Fruit fly (Drosophila melanogaster) whole organism, embryonic: ENCODE measurements around the gene Appl.

Experiments
- Atf3 ChIP-seq: fragments of 200-800 bp; sonication (Bioruptor generic); optimal IDR thresholded peaks from 3 replicates; lab custom pipeline; 2016; ENCODE audit warnings: missing biosample characterization, missing genetic modification characterization
- B-H2 ChIP-seq: fragments of 200-800 bp; sonication (Bioruptor generic); optimal IDR thresholded peaks from 2 replicates; lab custom pipeline; 2018; ENCODE audit warnings: missing biosample characterization, mild to moderate bottlenecking, missing genetic modification characterization
- CG10209 ChIP-seq: fragments of 200-800 bp; sonication (Bioruptor generic); optimal IDR thresholded peaks from 3 replicates; lab custom pipeline; 2017; ENCODE audit warnings: missing biosample characterization, mild to moderate bottlenecking, missing genetic modification characterization, missing genetic modification reagents
- CG10462 ChIP-seq: fragments of 200-800 bp; sonication (Bioruptor generic); optimal IDR thresholded peaks from 2 replicates; lab custom pipeline; 2016; ENCODE audit warnings: missing biosample characterization, missing genetic modification characterization
- CG10959 ChIP-seq: fragments of 200-800 bp; sonication (Bioruptor generic); IDR thresholded peaks from 2 replicates; pipeline ENCODE4 v1.3.6; 2022; ENCODE audit warnings: missing biosample characterization, missing genetic modification characterization
- CG12104 ChIP-seq: fragments of 200-800 bp; sonication (Bioruptor generic); optimal IDR thresholded peaks from 3 replicates; lab custom pipeline; 2016; ENCODE audit warnings: missing biosample characterization, missing genetic modification characterization
- CG12219 ChIP-seq: fragments of 200-800 bp; sonication (Bioruptor generic); optimal IDR thresholded peaks from 3 replicates; lab custom pipeline; 2018; ENCODE audit warnings: missing biosample characterization, mild to moderate bottlenecking, missing genetic modification characterization
- CG13624 ChIP-seq: fragments of 200-800 bp; sonication (Bioruptor generic); optimal IDR thresholded peaks from 2 replicates; lab custom pipeline; 2016; ENCODE audit warnings: missing biosample characterization, missing genetic modification characterization
- CG1603 ChIP-seq: fragments of 200-800 bp; sonication (Bioruptor generic); optimal IDR thresholded peaks from 2 replicates; lab custom pipeline; 2019; ENCODE audit warnings: missing biosample characterization, mild to moderate bottlenecking, missing genetic modification characterization, moderate library complexity
- CG16779 ChIP-seq: fragments of 200-800 bp; sonication (Bioruptor generic); IDR thresholded peaks from 2 replicates; pipeline ENCODE4 v1.3.6; 2022; ENCODE audit warnings: missing biosample characterization, missing genetic modification characterization
- CG17385 ChIP-seq: fragments of 200-800 bp; sonication (Bioruptor generic); optimal IDR thresholded peaks from 3 replicates; lab custom pipeline; 2018; ENCODE audit warnings: missing biosample characterization, mild to moderate bottlenecking, missing genetic modification characterization
- CG18011 ChIP-seq: fragments of 200-800 bp; sonication (Bioruptor generic); optimal IDR thresholded peaks from 2 replicates; lab custom pipeline; 2017; ENCODE audit warnings: missing biosample characterization, missing genetic modification characterization, mild to moderate bottlenecking, moderate library complexity, missing genotype
- CG18764 ChIP-seq: fragments of 200-800 bp; sonication (Bioruptor generic); optimal IDR thresholded peaks from 3 replicates; lab custom pipeline; 2016; ENCODE audit warnings: missing biosample characterization, missing genetic modification characterization
- CG2120 ChIP-seq: fragments of 200-800 bp; sonication (Bioruptor generic); optimal IDR thresholded peaks from 3 replicates; lab custom pipeline; 2016; ENCODE audit warnings: missing biosample characterization, missing genetic modification characterization
- CG2199 ChIP-seq: fragments of 200-800 bp; sonication (Bioruptor generic); IDR thresholded peaks from 3 replicates; pipeline ENCODE4 v1.3.6; 2022; ENCODE audit warnings: missing biosample characterization, missing genetic modification characterization
- CG3995 ChIP-seq: fragments of 200-800 bp; sonication (Bioruptor generic); optimal IDR thresholded peaks from 3 replicates; lab custom pipeline; 2016; ENCODE audit warnings: missing biosample characterization, missing genetic modification characterization
- CG4360 ChIP-seq: fragments of 200-800 bp; sonication (Bioruptor generic); IDR thresholded peaks from 2 replicates; pipeline ENCODE4 v1.3.6; 2022; ENCODE audit warnings: missing biosample characterization, missing genetic modification characterization
- CG4820 ChIP-seq: fragments of 200-800 bp; sonication (Bioruptor generic); optimal IDR thresholded peaks from 3 replicates; lab custom pipeline; 2016; ENCODE audit warnings: missing biosample characterization, missing genetic modification characterization
- CG5245 ChIP-seq: fragments of 200-800 bp; sonication (Bioruptor generic); optimal IDR thresholded peaks from 3 replicates; lab custom pipeline; 2016; ENCODE audit warnings: missing biosample characterization, missing genetic modification characterization
- CG6254 ChIP-seq: fragments of 200-800 bp; sonication (Bioruptor generic); optimal IDR thresholded peaks from 3 replicates; lab custom pipeline; 2017; ENCODE audit warnings: mild to moderate bottlenecking, missing biosample characterization, missing genetic modification reagents, missing genetic modification characterization
- CG6654 ChIP-seq: fragments of 200-800 bp; sonication (Bioruptor generic); optimal IDR thresholded peaks from 2 replicates; lab custom pipeline; 2017; ENCODE audit warnings: missing biosample characterization, mild to moderate bottlenecking, missing genetic modification characterization
- CG8359 ChIP-seq: fragments of 200-800 bp; sonication (Bioruptor generic); optimal IDR thresholded peaks from 2 replicates; lab custom pipeline; 2017; ENCODE audit warnings: missing biosample characterization, mild to moderate bottlenecking, missing genetic modification characterization, borderline replicate concordance
- CG9817 ChIP-seq: fragments of 200-800 bp; sonication (Bioruptor generic); optimal IDR thresholded peaks from 2 replicates; lab custom pipeline; 2018; ENCODE audit warnings: missing biosample characterization, mild to moderate bottlenecking, missing genetic modification characterization, moderate library complexity
- Camta ChIP-seq: fragments of 200-800 bp; sonication (Bioruptor generic); optimal IDR thresholded peaks from 2 replicates; lab custom pipeline; 2016; ENCODE audit warnings: missing biosample characterization, missing genetic modification characterization
- Dip2 ChIP-seq: fragments of 200-800 bp; sonication (Bioruptor generic); IDR thresholded peaks from 2 replicates; pipeline ENCODE4 v1.3.6; 2022; ENCODE audit warnings: missing biosample characterization, missing genetic modification characterization
- Doc2 ChIP-seq: fragments of 200-800 bp; sonication (Bioruptor generic); IDR thresholded peaks from 2 replicates; pipeline ENCODE4 v1.3.6; 2022; ENCODE audit warnings: missing biosample characterization, missing genetic modification characterization
- Hmx ChIP-seq: fragments of 200-800 bp; sonication (Bioruptor generic); optimal IDR thresholded peaks from 2 replicates; lab custom pipeline; 2016; ENCODE audit warnings: missing biosample characterization, missing genetic modification characterization
- Hr78 ChIP-seq, 2 experiments: fragments of 200-800 bp in 1 of 2; fragments of >200 bp in 1 of 2; sonication (Bioruptor generic) in 1 of 2; optimal IDR thresholded peaks; 2 replicates each; lab custom pipeline; 2017 to 2019; ENCODE audit warnings: missing biosample characterization in 2 of 2, missing genetic modification characterization in 2 of 2, mild to moderate bottlenecking in 1 of 2, moderate library complexity in 1 of 2
- Myb ChIP-seq: fragments of 200-800 bp; sonication (Bioruptor generic); optimal IDR thresholded peaks from 2 replicates; lab custom pipeline; 2016; ENCODE audit warnings: missing biosample characterization, missing genetic modification characterization
- Opbp ChIP-seq: fragments of 200-800 bp; sonication (Bioruptor generic); IDR thresholded peaks from 3 replicates; pipeline ENCODE4 v1.3.6; 2022; ENCODE audit warnings: missing biosample characterization, missing genetic modification characterization; ENCODE audit not compliant: partially characterized antibody
- Sry-β ChIP-seq: fragments of 200-800 bp; sonication (Bioruptor generic); optimal IDR thresholded peaks from 2 replicates; lab custom pipeline; 2018; ENCODE audit warnings: missing biosample characterization, mild to moderate bottlenecking, missing genetic modification characterization, moderate library complexity
- TFAM ChIP-seq: fragments of 200-800 bp; sonication (Bioruptor generic); optimal IDR thresholded peaks from 2 replicates; lab custom pipeline; 2017; ENCODE audit warnings: missing biosample characterization, missing genetic modification characterization, inconsistent platforms
- Usf ChIP-seq: fragments of 200-800 bp; sonication (Bioruptor generic); optimal IDR thresholded peaks from 2 replicates; lab custom pipeline; 2017; ENCODE audit warnings: missing genotype, missing biosample characterization, missing genetic modification characterization
- amos ChIP-seq: fragments of 200-800 bp; sonication (Bioruptor generic); IDR thresholded peaks from 2 replicates; pipeline ENCODE4 v1.3.6; 2022; ENCODE audit warnings: missing biosample characterization, missing genetic modification characterization; ENCODE audit not compliant: partially characterized antibody
- aop ChIP-seq: fragments of 200-800 bp; sonication (Bioruptor generic); IDR thresholded peaks from 2 replicates; pipeline ENCODE4 v1.3.6; 2022; ENCODE audit warnings: missing biosample characterization, missing genetic modification characterization
- az2 ChIP-seq: fragments of 200-800 bp; sonication (Bioruptor generic); optimal IDR thresholded peaks from 3 replicates; lab custom pipeline; 2016; ENCODE audit warnings: missing biosample characterization, missing genetic modification characterization
- cg ChIP-seq: fragments of 200-800 bp; sonication (Bioruptor generic); optimal IDR thresholded peaks from 3 replicates; lab custom pipeline; 2019; ENCODE audit warnings: missing biosample characterization, mild to moderate bottlenecking, missing genetic modification characterization, moderate library complexity
- corto ChIP-seq: fragments of 200-800 bp; sonication (Bioruptor generic); optimal IDR thresholded peaks from 2 replicates; lab custom pipeline; 2016; ENCODE audit warnings: missing biosample characterization, mild to moderate bottlenecking, missing genetic modification characterization, moderate library complexity
- dmrt11E ChIP-seq: fragments of 200-800 bp; sonication (Bioruptor generic); optimal IDR thresholded peaks from 3 replicates; lab custom pipeline; 2018; ENCODE audit warnings: missing biosample characterization, mild to moderate bottlenecking, missing genetic modification characterization, moderate library complexity
- gfzf ChIP-seq: fragments of 200-800 bp; sonication (Bioruptor generic); optimal IDR thresholded peaks from 2 replicates; lab custom pipeline; 2016; ENCODE audit warnings: missing biosample characterization, mild to moderate bottlenecking, missing genetic modification characterization, moderate library complexity
- lbe ChIP-seq: fragments of 200-800 bp; sonication (Bioruptor generic); optimal IDR thresholded peaks from 2 replicates; lab custom pipeline; 2016; ENCODE audit warnings: missing biosample characterization, mild to moderate bottlenecking, missing genetic modification characterization
- pum ChIP-seq: fragments of 200-800 bp; sonication (Bioruptor generic); optimal IDR thresholded peaks from 2 replicates; lab custom pipeline; 2016; ENCODE audit warnings: missing biosample characterization, missing genetic modification characterization
- run ChIP-seq: fragments of 200-800 bp; sonication (Bioruptor generic); optimal IDR thresholded peaks from 3 replicates; lab custom pipeline; 2018; ENCODE audit warnings: missing biosample characterization, mild to moderate bottlenecking, missing genetic modification characterization
- sc ChIP-seq, 3 experiments: fragments of >200 bp in 2 of 3; fragments of 200-800 bp in 1 of 3; sonication (Bioruptor generic) in 1 of 3; optimal IDR thresholded peaks; 2 replicates in 2 of 3; 3 replicates in 1 of 3; lab custom pipeline; 2017; ENCODE audit warnings: mild to moderate bottlenecking in 1 of 3, missing biosample characterization in 1 of 3, missing genetic modification characterization in 1 of 3, missing genetic modification reagents in 1 of 3
- shn ChIP-seq: fragments of 200-800 bp; sonication (Bioruptor generic); optimal IDR thresholded peaks from 3 replicates; lab custom pipeline; 2016; ENCODE audit warnings: missing biosample characterization, missing genetic modification characterization
- ttk ChIP-seq: fragments of 200-800 bp; sonication (Bioruptor generic); IDR thresholded peaks from 2 replicates; pipeline ENCODE4 v2.1.2; 2022; ENCODE audit warnings: missing biosample characterization, missing genetic modification characterization
- twi ChIP-seq: fragments of 200-800 bp; optimal IDR thresholded peaks from 2 replicates; lab custom pipeline; 2019; ENCODE audit warnings: missing biosample characterization, mild to moderate bottlenecking, missing genetic modification characterization, moderate library complexity
- vfl ChIP-seq: fragments of 200-800 bp; sonication (Bioruptor generic); optimal IDR thresholded peaks from 2 replicates; lab custom pipeline; 2016; ENCODE audit warnings: missing biosample characterization, missing genetic modification characterization

Gene Appl

dm6 chrX:523179-523851, 7.0 kb upstream of the Appl start, which contains the start of gene elav (continued):
- TF ChIP-seq CG17385 (GFP tag; lab: Kevin White, UChicago) (peak; percentile 98), B-H2 (GFP tag; lab: Kevin White, UChicago) (peak; percentile 99), Camta (GFP tag; lab: Kevin White, UChicago) (peak; percentile 97), dmrt11E (tag; lab: Kevin White, UChicago) (peak; percentile 98), CG10209 (GFP tag; lab: Kevin White, UChicago) (peak; percentile 99), gfzf (peak; percentile 15), sc (optimal IDR thresholded peaks at IDR 0.05; lab: Kevin White, UChicago) (no peak), sc (GFP tag; optimal IDR thresholded peaks at IDR 0.05; lab: Kevin White, UChicago) (peak; percentile 97), vfl (GFP tag; lab: Kevin White, UChicago) (peak; percentile 96), Hr78 (GFP tag; optimal IDR thresholded peaks at IDR 0.05; lab: Kevin White, UChicago) (peak in 1 of 2 experiments; percentile 94), run (tag; lab: Kevin White, UChicago) (peak; percentile 98), Doc2 (GFP tag; lab: Robert Waterston, UW) (peak; percentile 93), TFAM (peak; percentile 91), CG3995 (GFP tag; lab: Kevin White, UChicago) (peak; percentile 79), CG4820 (peak; percentile 97), CG2120 (GFP tag; lab: Kevin White, UChicago) (peak; percentile 99), CG18764 (peak; percentile 96), Myb (GFP tag; lab: Kevin White, UChicago) (peak; percentile 84), CG6654 (peak; percentile 91), Hmx (GFP tag; lab: Kevin White, UChicago) (peak; percentile 93), twi (tag; lab: Kevin White, UChicago) (peak; percentile 97), CG13624 (GFP tag; lab: Kevin White, UChicago) (peak; percentile 97), pum (GFP tag; lab: Kevin White, UChicago) (peak; percentile 97), CG1603 (tag; lab: Kevin White, UChicago) (peak; percentile 93), amos (GFP tag; lab: Robert Waterston, UW) (0 out of 2 replicates have a peak, but pooled peaks have one; percentile 22), CG2199 (GFP tag; lab: Robert Waterston, UW) (peak; percentile 93), CG16779 (GFP tag; lab: Robert Waterston, UW) (peak; percentile 91), Opbp (no peak), aop (peak; percentile 92), shn (GFP tag; lab: Kevin White, UChicago) (peak; percentile 95), CG9817 (tag; lab: Kevin White, UChicago) (peak; percentile 99), CG18011 (peak; percentile 91), CG6254 (GFP tag; lab: Kevin White, UChicago) (peak; percentile 96), CG10959 (GFP tag; lab: Robert Waterston, UW) (peak; percentile 96), CG12104 (GFP tag; lab: Kevin White, UChicago) (peak; percentile 97), CG12219 (GFP tag; lab: Kevin White, UChicago) (peak; percentile 98), corto (GFP tag; lab: Kevin White, UChicago) (peak; percentile 94), Atf3 (GFP tag; lab: Kevin White, UChicago) (peak; percentile 94), lbe (GFP tag; lab: Kevin White, UChicago) (peak; percentile 96), CG4360 (GFP tag; lab: Robert Waterston, UW) (peak; percentile 84), CG5245 (GFP tag; lab: Kevin White, UChicago) (peak; percentile 96), az2 (GFP tag; lab: Kevin White, UChicago) (peak; percentile 99), Sry-β (GFP tag; lab: Kevin White, UChicago) (peak; percentile 61), Dip2 (GFP tag; lab: Robert Waterston, UW) (peak; percentile 78), CG10462 (GFP tag; lab: Kevin White, UChicago) (peak; percentile 98), Usf (GFP tag; lab: Kevin White, UChicago) (peak; percentile 98), CG8359 (GFP tag; lab: Kevin White, UChicago) (peak; percentile 92), cg (GFP tag; lab: Kevin White, UChicago) (peak; percentile 33), ttk (GFP tag; lab: Robert Waterston, UW) (peak; percentile 97)
